Fruit fly (Drosophila melanogaster) whole organism, embryonic: ENCODE data around the gene nAChRbeta1.

Experiments used
- ATbp ChIP-seq: fragments of 200-800 bp; sonication (Bioruptor generic); optimal IDR thresholded peaks from 2 replicates; lab custom pipeline; 2017; ENCODE audit warnings: missing biosample characterization, mild to moderate bottlenecking, missing genetic modification characterization, missing genetic modification reagents
- Blimp-1 ChIP-seq: fragments of 200-800 bp; sonication (Bioruptor generic); optimal IDR thresholded peaks from 3 replicates; lab custom pipeline; 2018; ENCODE audit warnings: missing biosample characterization, missing genetic modification characterization, mild to moderate bottlenecking, moderate library complexity, missing genetic modification reagents
- CG10979 ChIP-seq: fragments of 200-800 bp; sonication (Bioruptor generic); optimal IDR thresholded peaks from 2 replicates; lab custom pipeline; 2018; ENCODE audit warnings: missing biosample characterization, mild to moderate bottlenecking, missing genetic modification characterization, moderate library complexity
- CG11504 ChIP-seq: fragments of 200-800 bp; sonication (Bioruptor generic); optimal IDR thresholded peaks from 3 replicates; lab custom pipeline; 2019; ENCODE audit warnings: missing biosample characterization, mild to moderate bottlenecking, missing genetic modification characterization, moderate library complexity
- CG12299 ChIP-seq: fragments of 200-800 bp; sonication (Bioruptor generic); optimal IDR thresholded peaks from 2 replicates; lab custom pipeline; 2018; ENCODE audit warnings: missing biosample characterization, mild to moderate bottlenecking, missing genetic modification characterization
- CG12391 ChIP-seq: fragments of 200-800 bp; sonication (Bioruptor generic); optimal IDR thresholded peaks from 3 replicates; lab custom pipeline; 2018; ENCODE audit warnings: missing biosample characterization, mild to moderate bottlenecking, missing genetic modification characterization, moderate library complexity
- CG12744 ChIP-seq: fragments of 200-800 bp; sonication (Bioruptor generic); optimal IDR thresholded peaks from 2 replicates; lab custom pipeline; 2016; ENCODE audit warnings: missing biosample characterization, missing genetic modification characterization
- CG1529 ChIP-seq: fragments of 200-800 bp; sonication (Bioruptor generic); optimal IDR thresholded peaks from 3 replicates; lab custom pipeline; 2018; ENCODE audit warnings: missing biosample characterization, missing genetic modification characterization
- CG15696 ChIP-seq: fragments of 200-800 bp; sonication (Bioruptor generic); optimal IDR thresholded peaks from 2 replicates; lab custom pipeline; 2019; ENCODE audit warnings: missing biosample characterization, mild to moderate bottlenecking, missing genetic modification characterization, moderate library complexity
- CG1603 ChIP-seq: fragments of 200-800 bp; sonication (Bioruptor generic); optimal IDR thresholded peaks from 2 replicates; lab custom pipeline; 2019; ENCODE audit warnings: missing biosample characterization, mild to moderate bottlenecking, missing genetic modification characterization, moderate library complexity
- CG17359 ChIP-seq: fragments of 200-800 bp; sonication (Bioruptor generic); optimal IDR thresholded peaks from 3 replicates; lab custom pipeline; 2018; ENCODE audit warnings: missing biosample characterization, mild to moderate bottlenecking, missing genetic modification characterization, moderate library complexity
- CG1792 ChIP-seq: fragments of 200-800 bp; sonication (Bioruptor generic); optimal IDR thresholded peaks from 2 replicates; lab custom pipeline; 2016; ENCODE audit warnings: missing biosample characterization, missing genetic modification characterization
- CG2678 ChIP-seq: fragments of 200-800 bp; sonication (Bioruptor generic); optimal IDR thresholded peaks from 3 replicates; lab custom pipeline; 2019; ENCODE audit warnings: missing biosample characterization, mild to moderate bottlenecking, missing genetic modification characterization, moderate library complexity
- CG2712 ChIP-seq: fragments of 200-800 bp; optimal IDR thresholded peaks from 3 replicates; lab custom pipeline; 2019; ENCODE audit warnings: missing biosample characterization, mild to moderate bottlenecking, missing genetic modification characterization, moderate library complexity
- CG30403 ChIP-seq: fragments of 200-800 bp; sonication (Bioruptor generic); optimal IDR thresholded peaks from 3 replicates; lab custom pipeline; 2016; ENCODE audit warnings: missing biosample characterization, missing genetic modification characterization
- CG3065 ChIP-seq: fragments of 200-800 bp; sonication (Bioruptor generic); optimal IDR thresholded peaks from 2 replicates; lab custom pipeline; 2016; ENCODE audit warnings: missing biosample characterization, missing genetic modification characterization
- CG34422 ChIP-seq: fragments of 200-800 bp; sonication (Bioruptor generic); IDR thresholded peaks from 3 replicates; pipeline ENCODE4 v1.3.6; 2022; ENCODE audit warnings: missing biosample characterization, missing genetic modification characterization
- CG4360 ChIP-seq: fragments of 200-800 bp; sonication (Bioruptor generic); IDR thresholded peaks from 2 replicates; pipeline ENCODE4 v1.3.6; 2022; ENCODE audit warnings: missing biosample characterization, missing genetic modification characterization
- CG6654 ChIP-seq: fragments of 200-800 bp; sonication (Bioruptor generic); optimal IDR thresholded peaks from 2 replicates; lab custom pipeline; 2017; ENCODE audit warnings: missing biosample characterization, mild to moderate bottlenecking, missing genetic modification characterization
- CG8388 ChIP-seq: fragments of 200-800 bp; sonication (Bioruptor generic); optimal IDR thresholded peaks from 2 replicates; lab custom pipeline; 2019; ENCODE audit warnings: missing biosample characterization, mild to moderate bottlenecking, missing genetic modification characterization, moderate library complexity
- Doc2 ChIP-seq: fragments of 200-800 bp; sonication (Bioruptor generic); IDR thresholded peaks from 2 replicates; pipeline ENCODE4 v1.3.6; 2022; ENCODE audit warnings: missing biosample characterization, missing genetic modification characterization
- H2.0 ChIP-seq: fragments of 200-800 bp; sonication (Bioruptor generic); IDR thresholded peaks from 2 replicates; pipeline ENCODE4 v1.3.6; 2022; ENCODE audit warnings: missing biosample characterization, missing genetic modification characterization
- HLH54F ChIP-seq: fragments of 200-800 bp; sonication (Bioruptor generic); optimal IDR thresholded peaks from 3 replicates; lab custom pipeline; 2016; ENCODE audit warnings: missing biosample characterization, missing genetic modification characterization
- Hr39 ChIP-seq: fragments of >200 bp; optimal IDR thresholded peaks from 2 replicates; lab custom pipeline; 2017
- Myb ChIP-seq: fragments of 200-800 bp; sonication (Bioruptor generic); optimal IDR thresholded peaks from 2 replicates; lab custom pipeline; 2016; ENCODE audit warnings: missing biosample characterization, missing genetic modification characterization
- Neu2 ChIP-seq: fragments of 200-800 bp; sonication (Bioruptor generic); optimal IDR thresholded peaks from 3 replicates; lab custom pipeline; 2016; ENCODE audit warnings: missing biosample characterization, missing genetic modification characterization, borderline replicate concordance
- Nf-YB ChIP-seq: fragments of 200-800 bp; sonication (Bioruptor generic); optimal IDR thresholded peaks from 3 replicates; lab custom pipeline; 2019; ENCODE audit warnings: missing biosample characterization, mild to moderate bottlenecking, missing genetic modification characterization, moderate library complexity
- Sox102F ChIP-seq: fragments of 200-800 bp; sonication (Bioruptor generic); optimal IDR thresholded peaks from 2 replicates; lab custom pipeline; 2018; ENCODE audit warnings: missing biosample characterization, mild to moderate bottlenecking, missing genetic modification characterization, moderate library complexity
- Xrp1 ChIP-seq: fragments of 200-800 bp; sonication (Bioruptor generic); IDR thresholded peaks from 2 replicates; pipeline ENCODE4 v1.3.6; 2022; ENCODE audit warnings: missing biosample characterization, missing genetic modification characterization
- ara ChIP-seq: fragments of 200-800 bp; sonication (Bioruptor generic); IDR thresholded peaks from 2 replicates; pipeline ENCODE4 v1.3.6; 2022; ENCODE audit warnings: missing biosample characterization, missing genetic modification characterization
- cad ChIP-seq: fragments of >200 bp; optimal IDR thresholded peaks from 2 replicates; lab custom pipeline; 2017; ENCODE audit warnings: missing biosample characterization, missing genetic modification characterization
- corto ChIP-seq: fragments of 200-800 bp; sonication (Bioruptor generic); optimal IDR thresholded peaks from 2 replicates; lab custom pipeline; 2016; ENCODE audit warnings: missing biosample characterization, mild to moderate bottlenecking, missing genetic modification characterization, moderate library complexity
- gem ChIP-seq: fragments of 200-800 bp; sonication (Bioruptor generic); optimal IDR thresholded peaks from 2 replicates; lab custom pipeline; 2019; ENCODE audit warnings: missing biosample characterization, mild to moderate bottlenecking, missing genetic modification characterization, moderate library complexity
- jumu ChIP-seq: fragments of 200-800 bp; sonication (Bioruptor generic); optimal IDR thresholded peaks from 3 replicates; lab custom pipeline; 2016; ENCODE audit warnings: missing biosample characterization, missing genetic modification characterization
- lola ChIP-seq, 3 experiments: fragments of >200 bp in 2 of 3; fragments of 200-800 bp in 1 of 3; sonication (Bioruptor generic) in 1 of 3; optimal IDR thresholded peaks; 2 replicates each; lab custom pipeline; 2017 to 2019; ENCODE audit warnings: missing biosample characterization in 3 of 3, missing genetic modification characterization in 3 of 3, mild to moderate bottlenecking in 1 of 3, moderate library complexity in 1 of 3
- peb ChIP-seq: fragments of 200-800 bp; sonication (Bioruptor generic); IDR thresholded peaks from 2 replicates; pipeline ENCODE4 v1.3.6; 2022; ENCODE audit warnings: missing biosample characterization, missing genetic modification characterization
- pfk ChIP-seq: fragments of 200-800 bp; sonication (Bioruptor generic); optimal IDR thresholded peaks from 2 replicates; lab custom pipeline; 2018; ENCODE audit warnings: missing biosample characterization, mild to moderate bottlenecking, missing genetic modification characterization, moderate library complexity
- phol ChIP-seq: fragments of 200-800 bp; sonication (Bioruptor generic); optimal IDR thresholded peaks from 3 replicates; lab custom pipeline; 2018; ENCODE audit warnings: missing biosample characterization, mild to moderate bottlenecking, missing genetic modification characterization, moderate library complexity
- tgo ChIP-seq: fragments of 200-800 bp; sonication (Bioruptor generic); IDR thresholded peaks from 3 replicates; pipeline ENCODE4 v1.3.6; 2022; ENCODE audit warnings: missing biosample characterization, missing genetic modification characterization
- tin ChIP-seq: fragments of 200-800 bp; sonication (Bioruptor generic); optimal IDR thresholded peaks from 3 replicates; lab custom pipeline; 2016; ENCODE audit warnings: missing biosample characterization, missing genetic modification characterization
- vvl ChIP-seq: fragments of 200-800 bp; sonication (Bioruptor generic); IDR thresholded peaks from 2 replicates; pipeline ENCODE4 v1.3.6; 2022; ENCODE audit warnings: missing biosample characterization, missing genetic modification characterization
- zfh1 ChIP-seq: fragments of 200-800 bp; sonication (Bioruptor generic); IDR thresholded peaks from 3 replicates; pipeline ENCODE4 v1.3.6; 2022; ENCODE audit warnings: missing biosample characterization, missing genetic modification characterization

Gene nAChRbeta1

dm6 chr3L:4399905-4400304, 29.2 kb upstream of the nAChRbeta1 start (continued):
- TF ChIP-seq Sox102F (GFP tag; lab: Kevin White, UChicago) (peak; percentile 40), Nf-YB (peak; percentile 24), CG1603 (tag; lab: Kevin White, UChicago) (peak; percentile 41), zfh1 (GFP tag; lab: Robert Waterston, UW) (peak; percentile 35; the same call in 1 of the 3 replicates), CG17359 (tag; lab: Kevin White, UChicago) (peak; percentile 28), CG12299 (tag; lab: Kevin White, UChicago) (no peak), H2.0 (GFP tag; lab: Robert Waterston, UW) (0 out of 2 replicates have a peak, but pooled peaks have one; percentile 6), CG2712 (tag; lab: Kevin White, UChicago) (peak; percentile 46), CG11504 (tag; lab: Kevin White, UChicago) (peak; percentile 6), gem (peak; percentile 52), tgo (GFP tag; lab: Robert Waterston, UW) (no peak), Blimp-1 (GFP tag; lab: Kevin White, UChicago) (peak; percentile 58), Hr39 (lab: Kevin White, UChicago) (no peak), Xrp1 (peak; percentile 74), CG15696 (tag; lab: Kevin White, UChicago) (no peak), jumu (no peak), CG8388 (GFP tag; lab: Kevin White, UChicago) (peak; percentile 13), CG12391 (tag; lab: Kevin White, UChicago) (peak; percentile 24), ara (peak; percentile 28; the same call in 1 of the 2 replicates), ATbp (peak; percentile 47), CG10979 (tag; lab: Kevin White, UChicago) (peak; percentile 67), peb (GFP tag; lab: Robert Waterston, UW) (no peak), phol (tag; lab: Kevin White, UChicago) (peak; percentile 34), CG1529 (GFP tag; lab: Kevin White, UChicago) (peak; percentile 39)

- TF ChIP-seq lola (GFP tag; optimal IDR thresholded peaks at IDR 0.05; lab: Kevin White, UChicago), result no peak
- TF ChIP-seq cad, result peak; percentile 90
- no peak for TF ChIP-seq pfk (GFP tag; lab: Kevin White, UChicago)
- no peak for TF ChIP-seq Doc2 (GFP tag; lab: Robert Waterston, UW)
- TF ChIP-seq HLH54F (GFP tag; lab: Kevin White, UChicago), result no peak
- TF ChIP-seq CG6654 (GFP tag; lab: Kevin White, UChicago), result peak; percentile 94
- no peak for TF ChIP-seq Myb (GFP tag; lab: Kevin White, UChicago)
- TF ChIP-seq CG3065, result no peak
- no peak for TF ChIP-seq vvl
- no peak for TF ChIP-seq CG2678 (tag; lab: Kevin White, UChicago)
- TF ChIP-seq Neu2 (GFP tag; lab: Kevin White, UChicago), result no peak
- no peak for TF ChIP-seq CG12744
- no peak for TF ChIP-seq CG34422 (GFP tag; lab: Robert Waterston, UW)
- no peak for TF ChIP-seq CG4360 (GFP tag; lab: Robert Waterston, UW)
- TF ChIP-seq corto (GFP tag; lab: Kevin White, UChicago), result no peak
- no peak for TF ChIP-seq tin (GFP tag; lab: Kevin White, UChicago)
- no peak for TF ChIP-seq CG1792
- TF ChIP-seq CG30403 (GFP tag; lab: Kevin White, UChicago), result no peak
- TF ChIP-seq, all 482 proteins: peak for 2
These were observed 27.9 kb upstream of the nAChRbeta1 start for dm6 chr3L:4401241-4401640.
